Worm (Caenorhabditis elegans): ENCODE data around the gene F36F12.3.
A peak's percentile ranks its signal among the peaks of the same experiment; 100 is the strongest.

Gene F36F12.3

ce11 chrV:2119529-2119928 lies 33.9 kb downstream of the F36F12.3 start, which contains the start of gene F22F7.11:
Gene F22F7.11 (plus strand): TSS chrV:2119829.
- TF ChIP-seq blmp-1 (tag; optimal IDR thresholded peaks at IDR 0.05), result no peak
- no peak for TF ChIP-seq snpc-4 (tag; optimal IDR thresholded peaks at IDR 0.05)
- TF ChIP-seq ceh-43 (GFP tag; optimal IDR thresholded peaks at IDR 0.05), result no peak
- no peak for TF ChIP-seq unc-39 (tag; optimal IDR thresholded peaks at IDR 0.05)
- no peak for TF ChIP-seq lsy-2 (tag; optimal IDR thresholded peaks at IDR 0.05)
- no peak for TF ChIP-seq pha-4 (tag; optimal IDR thresholded peaks at IDR 0.05)
- TF ChIP-seq drap-1 (GFP tag; optimal IDR thresholded peaks at IDR 0.05), result no peak
- no peak for TF ChIP-seq ces-1 (GFP tag; optimal IDR thresholded peaks at IDR 0.05)
- no peak for TF ChIP-seq nhr-2 (tag; optimal IDR thresholded peaks at IDR 0.05)
- TF ChIP-seq hlh-1 (tag; optimal IDR thresholded peaks at IDR 0.05), result no peak
- no peak for TF ChIP-seq tbx-8 (GFP tag; optimal IDR thresholded peaks at IDR 0.05)
- no peak for TF ChIP-seq elt-1 (tag; optimal IDR thresholded peaks at IDR 0.05; ENCODE audit: borderline replicate concordance, insufficient read depth)
- no peak for TF ChIP-seq nhr-237 (tag; optimal IDR thresholded peaks at IDR 0.05)
- TF ChIP-seq sem-2 (GFP tag; optimal IDR thresholded peaks at IDR 0.05), result no peak

- TF ChIP-seq unc-39 (tag; optimal IDR thresholded peaks at IDR 0.05) (no peak), lin-32 (GFP tag; optimal IDR thresholded peaks at IDR 0.05) (no peak), mab-5 (tag; optimal IDR thresholded peaks at IDR 0.05) (no peak), sem-2 (GFP tag; optimal IDR thresholded peaks at IDR 0.05) (no peak), blmp-1 (tag; optimal IDR thresholded peaks at IDR 0.05) (no peak), elt-3 (tag; optimal IDR thresholded peaks at IDR 0.05) (no peak), ztf-11 (tag; optimal IDR thresholded peaks at IDR 0.05) (no peak), cnd-1 (tag; optimal IDR thresholded peaks at IDR 0.05) (no peak), snpc-4 (tag; optimal IDR thresholded peaks at IDR 0.05) (no peak), tbx-8 (GFP tag; optimal IDR thresholded peaks at IDR 0.05) (no peak), pha-4 (tag; optimal IDR thresholded peaks at IDR 0.05) (no peak), lin-13 (tag; optimal IDR thresholded peaks at IDR 0.05) (no peak), ceh-83 (GFP tag; optimal IDR thresholded peaks at IDR 0.05) (no peak), unc-62 (GFP tag; optimal IDR thresholded peaks at IDR 0.05) (no peak), hlh-1 (tag; optimal IDR thresholded peaks at IDR 0.05) (no peak), nhr-28 (tag; optimal IDR thresholded peaks at IDR 0.05) (no peak)
Observed at ce11 chrV:2121910-2122362, 36.3 kb downstream of the F36F12.3 start, which contains the start of gene F22F7.8. Gene F22F7.8 (minus strand): TSS chrV:2121960.

- no peak for TF ChIP-seq ztf-11 (tag; optimal IDR thresholded peaks at IDR 0.05)
- TF ChIP-seq ham-2 (GFP tag; optimal IDR thresholded peaks at IDR 0.05), result no peak
- no peak for TF ChIP-seq sem-2 (GFP tag; optimal IDR thresholded peaks at IDR 0.05)
- no peak for TF ChIP-seq mls-2 (tag; optimal IDR thresholded peaks at IDR 0.05)
- no peak for TF ChIP-seq unc-120 (tag; optimal IDR thresholded peaks at IDR 0.05; ENCODE audit: poor library complexity, severe bottlenecking)
- no peak for TF ChIP-seq blmp-1 (tag; optimal IDR thresholded peaks at IDR 0.05)
- no peak for TF ChIP-seq nhr-237 (tag; optimal IDR thresholded peaks at IDR 0.05)
- no peak for TF ChIP-seq ceh-83 (GFP tag; optimal IDR thresholded peaks at IDR 0.05)
- no peak for TF ChIP-seq tbx-8 (GFP tag; optimal IDR thresholded peaks at IDR 0.05)
- TF ChIP-seq elt-3 (tag; optimal IDR thresholded peaks at IDR 0.05), result no peak
- no peak for TF ChIP-seq nhr-12 (tag; optimal IDR thresholded peaks at IDR 0.05)
- TF ChIP-seq cnd-1 (tag; optimal IDR thresholded peaks at IDR 0.05), result no peak
- no peak for TF ChIP-seq nhr-28 (tag; optimal IDR thresholded peaks at IDR 0.05)
- TF ChIP-seq ces-1 (GFP tag; optimal IDR thresholded peaks at IDR 0.05), result no peak
- TF ChIP-seq flh-1 (GFP tag; optimal IDR thresholded peaks at IDR 0.05), result no peak
- TF ChIP-seq unc-62 (GFP tag; optimal IDR thresholded peaks at IDR 0.05), result no peak
- no peak for TF ChIP-seq hlh-1 (tag; optimal IDR thresholded peaks at IDR 0.05)
- no peak for TF ChIP-seq mep-1 (tag; optimal IDR thresholded peaks at IDR 0.05)
- TF ChIP-seq mab-5 (tag; optimal IDR thresholded peaks at IDR 0.05), result no peak
Observed at ce11 chrV:2122517-2122916, 36.9 kb downstream of the F36F12.3 start, which contains the start of gene F22F7.2. Gene F22F7.2 (plus strand): TSS chrV:2122782.

DNA sequence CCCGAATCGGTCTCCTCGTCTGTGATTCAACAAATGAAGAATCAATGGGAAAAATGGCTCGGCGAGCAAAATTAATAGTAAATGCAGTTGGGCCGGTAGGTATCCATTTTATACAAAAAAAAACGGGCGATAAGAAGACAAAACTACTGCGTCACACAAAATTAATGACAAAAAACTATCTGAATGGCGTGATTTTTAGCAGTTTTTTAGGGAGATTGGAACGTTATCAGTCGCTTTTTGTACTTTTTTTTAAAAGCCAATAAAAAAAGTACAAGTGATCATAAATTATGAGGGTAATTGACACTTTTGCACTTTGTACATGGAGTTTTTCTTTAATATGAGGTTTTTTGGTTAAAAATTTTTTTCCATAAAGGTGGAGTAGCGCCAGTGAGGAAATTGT lies 37.6 kb downstream of the F36F12.3 start:
- TF ChIP-seq flh-1 (GFP tag; optimal IDR thresholded peaks at IDR 0.05), result no peak
- no peak for TF ChIP-seq sptf-1 (tag; optimal IDR thresholded peaks at IDR 0.05)
- TF ChIP-seq cnd-1 (tag; optimal IDR thresholded peaks at IDR 0.05), result no peak
- TF ChIP-seq ceh-83 (GFP tag; optimal IDR thresholded peaks at IDR 0.05), result no peak
- TF ChIP-seq M03D4.4 (tag; optimal IDR thresholded peaks at IDR 0.05), result no peak
- TF ChIP-seq hlh-1 (tag; optimal IDR thresholded peaks at IDR 0.05), result no peak
- no peak for TF ChIP-seq elt-3 (tag; optimal IDR thresholded peaks at IDR 0.05)
- TF ChIP-seq tbx-8 (GFP tag; optimal IDR thresholded peaks at IDR 0.05), result no peak

ce11 chrV:2126554-2126953 lies 41.0 kb downstream of the F36F12.3 start:
- TF ChIP-seq lin-13 (tag; optimal IDR thresholded peaks at IDR 0.05), result no peak
- TF ChIP-seq unc-39 (tag; optimal IDR thresholded peaks at IDR 0.05), result no peak
- TF ChIP-seq unc-120 (tag; optimal IDR thresholded peaks at IDR 0.05; ENCODE audit: poor library complexity, severe bottlenecking), result peak; percentile 4
- TF ChIP-seq ztf-11 (tag; optimal IDR thresholded peaks at IDR 0.05), result no peak
- peak; percentile 79 for TF ChIP-seq hlh-1 (tag; optimal IDR thresholded peaks at IDR 0.05)
- TF ChIP-seq sptf-1 (tag; optimal IDR thresholded peaks at IDR 0.05), result no peak
- TF ChIP-seq elt-1 (tag; optimal IDR thresholded peaks at IDR 0.05; ENCODE audit: borderline replicate concordance, insufficient read depth), result no peak
- TF ChIP-seq ceh-43 (GFP tag; optimal IDR thresholded peaks at IDR 0.05), result no peak
- TF ChIP-seq nhr-2 (tag; optimal IDR thresholded peaks at IDR 0.05), result peak; percentile 62
- TF ChIP-seq lin-32 (GFP tag; optimal IDR thresholded peaks at IDR 0.05), result no peak
